Fruit fly (Drosophila melanogaster): ENCODE data around the gene SerRS.

The SerRS gene

DNA sequence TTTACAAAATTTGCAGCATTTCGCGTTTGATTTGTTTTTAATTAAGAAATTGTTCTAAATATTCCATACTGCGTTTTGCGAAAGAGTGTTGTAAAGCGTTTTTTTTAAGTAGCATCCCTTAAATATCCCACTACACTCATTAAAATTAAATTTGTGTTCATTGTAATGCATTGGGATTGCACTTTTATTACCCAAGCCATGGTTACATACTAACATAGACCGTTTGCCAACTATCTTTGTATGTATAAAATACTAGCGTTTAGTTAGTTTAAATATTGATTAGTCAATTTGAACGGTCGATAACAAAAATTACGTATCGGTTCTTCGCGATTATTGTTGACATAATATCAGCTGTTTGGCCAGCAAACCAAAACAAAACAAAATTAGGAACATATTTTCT is 2.6 kb upstream of the SerRS start, which contains the start of the genes cnir and CG17221:
Gene cnir, minus strand, starts transcription at position 39 of the 400 bp plus-strand sequence.
Gene CG17221, plus strand, starts transcription at position 203 of the 400 bp plus-strand sequence.
- TF ChIP-seq CG17801 (GFP tag; optimal IDR thresholded peaks at IDR 0.05; ENCODE audit: partially characterized antibody) = peak; percentile 71

DNA sequence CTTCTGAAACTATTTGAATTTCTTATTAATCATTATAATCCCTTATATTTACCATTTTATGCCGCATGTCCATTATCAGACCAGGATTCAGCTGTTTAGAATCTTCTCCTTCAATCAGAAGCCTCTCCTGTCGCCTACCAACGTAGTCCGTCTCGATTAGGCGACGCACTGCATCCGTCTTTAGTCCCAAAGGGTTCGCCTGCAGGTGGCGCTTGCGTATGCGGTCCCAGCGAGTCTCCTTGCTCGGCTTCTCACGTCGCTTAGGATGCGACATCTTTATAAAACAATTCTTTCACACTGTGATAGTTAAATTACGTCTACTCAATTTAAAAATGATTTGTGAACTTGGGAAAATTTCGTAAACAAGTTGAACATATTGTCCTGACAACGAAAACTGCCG is 2.2 kb downstream of the SerRS start, which contains the start of gene CG17258:
Gene CG17258, minus strand, starts transcription at position 380 of the 400 bp plus-strand sequence.
- TF ChIP-seq CG17801 (GFP tag; optimal IDR thresholded peaks at IDR 0.05; ENCODE audit: partially characterized antibody) = no peak

DNA sequence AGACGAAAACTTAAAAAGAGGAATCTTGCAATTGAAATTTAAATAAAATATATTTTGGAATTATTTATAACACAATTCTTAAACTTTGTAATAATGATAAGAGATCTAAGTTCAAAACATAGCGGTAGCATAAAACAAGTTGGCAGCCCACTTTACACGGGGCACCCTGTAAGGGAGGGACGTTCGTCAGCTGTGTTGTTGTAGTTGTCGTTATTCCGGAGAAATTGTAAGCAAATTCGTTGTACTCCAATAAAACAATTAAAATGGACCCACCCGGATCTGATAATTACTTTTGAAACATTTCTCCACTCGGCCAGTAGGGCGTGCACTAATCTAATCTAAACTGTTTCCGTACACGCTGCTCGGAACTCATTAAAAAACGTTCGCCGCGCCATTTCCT is 6.9 kb downstream of the SerRS start, which contains the start of gene GABPI:
Gene GABPI, plus strand, starts transcription at position 190 of the 400 bp plus-strand sequence.
- peak; percentile 3 for TF ChIP-seq CG17801 (GFP tag; optimal IDR thresholded peaks at IDR 0.05; ENCODE audit: partially characterized antibody)

DNA sequence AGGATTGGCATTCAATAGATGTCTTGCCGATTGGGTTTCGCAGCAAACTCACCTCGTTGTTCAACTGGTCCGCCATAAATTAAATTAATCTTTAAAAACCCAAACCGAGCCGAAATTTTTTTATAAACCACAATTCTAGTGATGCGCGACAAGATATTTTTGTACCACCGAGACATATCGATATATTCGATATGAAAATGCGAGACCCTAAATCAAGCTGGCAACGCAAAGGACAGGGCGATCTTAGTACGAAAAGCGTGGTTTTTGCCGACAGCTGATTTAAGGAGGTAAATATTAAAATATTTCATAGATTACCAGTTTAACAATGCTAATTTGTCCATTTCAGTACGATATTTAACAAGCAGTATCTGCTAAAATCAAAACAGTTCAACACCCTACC is 8.2 kb downstream of the SerRS start, which contains the start of the genes Sf3b2 and CG17219:
Gene Sf3b2, minus strand, starts transcription at position 157 of the 400 bp plus-strand sequence.
Gene CG17219, plus strand, starts transcription at position 242 of the 400 bp plus-strand sequence.
- TF ChIP-seq CG17801 (GFP tag; optimal IDR thresholded peaks at IDR 0.05; ENCODE audit: partially characterized antibody) = peak; percentile 15

DNA sequence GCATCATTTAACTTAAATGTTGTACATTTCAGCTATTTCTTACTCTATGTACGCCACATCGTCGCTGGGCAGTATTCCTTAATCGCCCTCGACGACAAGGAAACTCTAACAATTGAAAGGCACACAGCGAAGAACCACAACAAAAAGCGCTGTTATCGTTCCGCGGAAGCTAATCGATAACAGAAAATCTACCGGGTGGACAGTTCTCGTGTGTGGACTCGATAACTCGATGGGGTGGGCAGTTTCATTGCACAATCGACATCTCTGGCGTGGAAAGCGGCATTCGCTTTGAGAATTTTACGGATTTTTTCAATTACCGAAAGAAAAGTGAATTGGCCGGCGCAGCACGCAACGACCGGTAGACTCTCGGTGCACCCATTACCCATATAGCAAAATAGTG is 14.2 kb downstream of the SerRS start, which contains the start of the genes alpha4GT1 and Prp40:
Gene alpha4GT1, minus strand, starts transcription at position 156 of the 400 bp plus-strand sequence.
Gene Prp40, plus strand, starts transcription at position 241 of the 400 bp plus-strand sequence.
- peak; percentile 38 for TF ChIP-seq CG17801 (GFP tag; optimal IDR thresholded peaks at IDR 0.05; ENCODE audit: partially characterized antibody)

DNA sequence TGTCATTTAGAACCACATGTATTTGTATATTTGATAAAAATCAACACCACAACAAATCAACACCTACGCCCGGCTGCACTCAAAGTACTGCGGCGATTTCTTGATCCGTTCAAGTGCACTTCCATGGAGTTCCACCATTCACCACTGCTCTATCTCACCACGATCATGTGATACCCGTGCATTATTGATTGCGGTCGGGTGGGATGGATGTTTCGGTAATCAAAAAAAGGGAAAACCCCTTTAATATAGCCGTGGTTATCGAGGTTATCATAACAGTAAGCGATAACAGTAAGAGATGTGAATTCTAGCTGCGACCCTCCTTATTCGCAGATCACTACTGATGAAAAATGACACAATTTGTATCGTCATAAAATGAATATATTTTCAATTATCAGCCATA is 19.0 kb downstream of the SerRS start, which contains the start of the genes CG17224 and CG17264:
Gene CG17224, minus strand, starts transcription at position 97 of the 400 bp plus-strand sequence.
Gene CG17264, plus strand, starts transcription at position 297 of the 400 bp plus-strand sequence.
- peak; percentile 23 for TF ChIP-seq CG17801 (GFP tag; optimal IDR thresholded peaks at IDR 0.05; ENCODE audit: partially characterized antibody)

DNA sequence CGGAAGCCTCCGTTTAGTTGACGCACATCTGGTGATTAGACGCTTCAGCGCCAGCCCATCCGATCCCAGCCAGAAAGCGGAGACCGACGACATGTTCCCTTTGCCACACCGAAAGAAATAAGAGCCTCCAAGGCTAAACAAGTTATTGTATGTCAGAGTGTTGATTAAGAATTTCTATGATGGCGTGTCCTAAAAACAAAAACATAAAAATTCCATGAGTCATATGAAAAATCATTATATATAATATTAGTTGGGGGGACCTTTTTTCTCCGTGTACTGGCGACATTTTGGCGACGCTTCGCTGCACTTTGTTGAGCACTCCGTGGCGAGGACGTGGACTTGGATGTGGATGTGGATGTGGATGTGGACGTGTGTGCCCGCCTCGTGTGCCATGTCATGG is 24.4 kb downstream of the SerRS start:
- no peak for TF ChIP-seq CG17801 (GFP tag; optimal IDR thresholded peaks at IDR 0.05; ENCODE audit: partially characterized antibody)

DNA sequence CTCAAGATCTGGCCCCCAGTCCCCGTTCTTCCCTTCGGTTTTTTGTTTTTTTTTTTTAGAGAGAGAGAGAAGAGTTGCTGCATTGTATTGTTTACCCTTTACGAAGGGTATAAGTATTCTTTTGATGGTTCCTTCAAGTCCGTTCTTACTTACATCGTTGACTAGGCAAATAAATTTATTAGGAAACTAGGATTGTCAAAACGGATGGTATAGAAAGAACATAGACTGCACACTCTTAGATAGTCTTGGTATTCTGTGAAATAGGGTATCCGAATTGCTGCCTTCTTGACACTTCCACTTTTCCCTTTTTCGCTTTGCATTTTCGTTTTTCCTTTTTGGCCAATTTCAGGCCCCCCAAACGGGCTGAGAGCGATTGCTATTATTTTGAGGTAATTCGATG is 25.7 kb downstream of the SerRS start:
- TF ChIP-seq CG17801 (GFP tag; optimal IDR thresholded peaks at IDR 0.05; ENCODE audit: partially characterized antibody) = no peak

DNA sequence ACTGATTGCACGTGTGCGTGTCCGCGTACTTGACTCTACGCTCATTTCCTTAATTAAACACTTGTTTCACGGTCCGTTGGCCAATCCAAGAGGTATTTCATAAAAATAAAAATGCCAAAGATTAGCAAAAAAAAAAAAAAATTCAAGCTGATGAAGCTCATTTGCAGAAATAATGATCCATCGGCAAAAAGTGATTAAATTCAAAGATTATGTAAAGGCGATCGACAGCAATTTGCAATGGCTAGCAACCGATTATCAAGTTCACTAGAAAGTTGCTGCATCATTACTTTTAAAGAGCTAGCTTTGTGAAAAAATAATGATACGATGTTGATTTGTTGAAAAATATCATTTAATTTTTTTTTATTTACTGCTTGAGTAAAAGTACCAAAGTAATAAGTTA is 27.8 kb downstream of the SerRS start:
- no peak for TF ChIP-seq CG17801 (GFP tag; optimal IDR thresholded peaks at IDR 0.05; ENCODE audit: partially characterized antibody)

DNA sequence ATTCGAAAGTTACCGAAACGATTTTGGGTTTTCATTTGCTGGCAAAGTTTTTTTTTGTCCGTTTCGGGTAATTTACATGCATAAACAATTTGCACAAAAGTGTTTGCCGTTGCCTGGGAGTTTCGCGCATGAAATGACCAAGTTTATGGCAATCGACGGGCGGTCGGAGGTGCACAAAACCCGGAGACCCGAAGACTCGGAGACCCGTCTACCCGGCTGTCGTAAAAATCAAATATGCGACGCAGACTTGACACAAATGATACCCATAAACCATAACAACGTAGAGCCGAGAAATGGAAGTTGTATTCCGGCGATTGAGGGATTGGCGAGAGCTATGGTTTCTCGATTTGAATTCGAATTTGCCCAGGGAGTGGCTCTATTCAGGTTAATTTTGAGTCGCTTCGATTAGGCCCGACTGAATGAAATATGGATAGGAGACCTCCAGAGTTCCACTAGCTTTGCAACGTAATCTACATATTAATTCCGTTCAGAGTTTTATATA is 30.2 kb downstream of the SerRS start:
- no peak for TF ChIP-seq CG17801 (GFP tag; optimal IDR thresholded peaks at IDR 0.05; ENCODE audit: partially characterized antibody)

DNA sequence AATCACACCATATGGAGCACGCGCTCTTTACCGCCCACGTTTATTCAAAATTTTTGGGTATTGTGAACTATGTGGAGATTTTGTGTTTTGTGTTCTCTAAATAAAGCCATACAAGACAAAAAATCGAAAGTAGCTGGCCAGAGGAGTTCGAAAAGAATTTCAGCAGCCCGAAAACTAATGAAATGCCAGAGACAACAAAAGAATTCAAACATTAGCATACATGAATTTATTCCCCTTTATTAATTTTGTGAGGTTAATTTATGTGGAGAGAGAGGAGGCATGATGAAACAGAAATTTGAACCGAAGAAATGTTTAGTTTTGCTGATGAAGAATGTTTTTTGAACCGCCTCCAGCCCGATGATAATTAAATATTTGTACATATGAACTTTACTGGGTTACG is 31.0 kb downstream of the SerRS start:
- TF ChIP-seq CG17801 (GFP tag; optimal IDR thresholded peaks at IDR 0.05; ENCODE audit: partially characterized antibody) = no peak

DNA sequence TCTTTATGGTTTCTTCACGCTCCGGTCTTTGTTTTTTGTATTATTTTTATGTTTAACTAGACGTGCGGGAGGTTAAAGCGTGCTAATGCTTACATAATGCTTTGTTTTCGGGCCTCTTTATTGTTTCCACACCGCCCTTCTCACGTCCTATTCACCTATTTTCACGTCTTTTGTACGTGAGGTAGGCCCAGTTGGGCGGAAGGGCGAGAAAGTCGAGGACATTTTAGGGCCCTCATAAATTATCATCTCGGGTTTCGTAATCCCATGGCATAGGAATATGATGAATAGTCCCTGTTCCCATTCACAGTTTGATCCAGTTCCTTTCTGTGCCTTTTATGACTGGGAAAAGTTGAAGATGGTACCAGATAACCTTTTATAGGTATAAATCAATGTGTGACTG is 31.7 kb downstream of the SerRS start:
- no peak for TF ChIP-seq CG17801 (GFP tag; optimal IDR thresholded peaks at IDR 0.05; ENCODE audit: partially characterized antibody)

DNA sequence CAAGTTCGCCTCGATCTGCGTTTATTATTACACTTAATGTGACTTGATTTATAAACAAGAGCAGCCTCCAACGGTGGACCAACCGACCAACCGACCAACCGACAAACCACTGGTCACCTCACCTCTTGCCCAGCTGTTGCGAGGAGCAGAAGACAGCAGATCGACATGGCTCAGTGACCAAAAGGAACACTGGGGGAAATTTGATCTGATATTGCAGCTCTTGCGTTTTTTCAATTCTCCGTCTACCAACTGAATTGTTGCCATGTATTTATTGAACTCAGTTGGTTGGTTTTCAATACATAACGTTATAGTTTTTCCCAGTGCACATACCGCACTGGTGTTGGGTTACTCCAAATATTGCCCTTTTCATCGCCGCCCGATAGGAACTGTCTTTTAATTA is 32.6 kb downstream of the SerRS start:
- TF ChIP-seq CG17801 (GFP tag; optimal IDR thresholded peaks at IDR 0.05; ENCODE audit: partially characterized antibody) = no peak

DNA sequence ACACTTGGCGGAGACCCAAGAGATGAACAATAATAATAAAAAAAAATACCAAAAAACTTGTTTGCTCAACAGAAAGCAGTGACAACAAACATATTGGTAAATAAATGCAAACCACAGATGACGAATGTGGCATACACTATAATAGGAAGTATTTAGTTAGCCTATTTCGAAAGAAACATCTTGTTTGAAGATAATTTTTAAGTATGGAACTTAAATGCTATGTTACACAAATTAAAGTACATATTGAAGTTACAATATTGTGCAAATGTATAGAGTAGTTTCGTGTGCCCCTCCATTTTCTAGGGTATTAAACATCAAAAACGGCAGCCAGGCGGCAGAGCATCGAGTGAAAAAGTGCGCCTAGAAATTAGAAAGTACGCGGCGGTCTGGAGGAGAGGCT is 33.8 kb downstream of the SerRS start:
- TF ChIP-seq CG17801 (GFP tag; optimal IDR thresholded peaks at IDR 0.05; ENCODE audit: partially characterized antibody) = no peak

DNA sequence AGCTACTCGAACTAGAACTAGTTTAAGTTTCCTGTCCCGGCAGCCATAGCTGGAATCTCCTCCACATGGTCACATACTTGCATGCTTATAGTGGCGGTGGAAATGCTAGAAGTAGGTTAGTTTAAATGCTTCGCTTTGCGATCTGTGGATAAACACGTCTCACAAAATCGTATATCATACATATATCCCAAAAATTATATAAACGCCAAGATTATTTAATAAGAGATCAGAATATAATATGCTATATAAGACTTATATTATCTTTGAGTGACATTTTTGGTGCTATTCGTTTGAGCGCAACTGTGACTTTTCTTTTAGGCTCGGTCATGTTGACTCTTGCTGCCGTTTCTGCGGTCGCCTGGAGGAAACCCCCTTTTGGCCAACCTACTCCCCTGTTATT is 35.2 kb downstream of the SerRS start:
- no peak for TF ChIP-seq CG17801 (GFP tag; optimal IDR thresholded peaks at IDR 0.05; ENCODE audit: partially characterized antibody)

DNA sequence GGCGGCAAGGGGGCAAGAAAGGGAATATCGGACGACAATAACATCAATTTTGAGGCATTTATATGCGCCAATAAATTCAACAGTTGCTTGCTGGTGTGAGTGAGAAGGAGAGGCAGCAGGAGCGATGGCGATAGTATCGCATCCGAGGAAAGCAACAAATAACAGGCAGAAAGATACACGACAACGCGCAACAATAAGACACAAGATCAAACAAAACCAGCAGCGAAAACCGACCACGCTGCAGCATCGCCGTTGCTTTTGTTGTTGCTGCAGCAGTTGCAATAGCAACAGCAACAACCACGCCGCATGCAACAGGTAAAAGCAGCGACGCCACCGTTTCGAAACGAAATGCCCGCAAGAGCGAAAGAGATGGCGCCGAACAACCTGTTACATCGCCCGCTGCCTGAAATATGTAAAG is 36.7 kb downstream of the SerRS start:
- no peak for TF ChIP-seq CG17801 (GFP tag; optimal IDR thresholded peaks at IDR 0.05; ENCODE audit: partially characterized antibody)

All from ovary, adult (tissue).